Fruit fly (Drosophila melanogaster): ENCODE data around the gene CG10154.

CG10154 gene

DNA sequence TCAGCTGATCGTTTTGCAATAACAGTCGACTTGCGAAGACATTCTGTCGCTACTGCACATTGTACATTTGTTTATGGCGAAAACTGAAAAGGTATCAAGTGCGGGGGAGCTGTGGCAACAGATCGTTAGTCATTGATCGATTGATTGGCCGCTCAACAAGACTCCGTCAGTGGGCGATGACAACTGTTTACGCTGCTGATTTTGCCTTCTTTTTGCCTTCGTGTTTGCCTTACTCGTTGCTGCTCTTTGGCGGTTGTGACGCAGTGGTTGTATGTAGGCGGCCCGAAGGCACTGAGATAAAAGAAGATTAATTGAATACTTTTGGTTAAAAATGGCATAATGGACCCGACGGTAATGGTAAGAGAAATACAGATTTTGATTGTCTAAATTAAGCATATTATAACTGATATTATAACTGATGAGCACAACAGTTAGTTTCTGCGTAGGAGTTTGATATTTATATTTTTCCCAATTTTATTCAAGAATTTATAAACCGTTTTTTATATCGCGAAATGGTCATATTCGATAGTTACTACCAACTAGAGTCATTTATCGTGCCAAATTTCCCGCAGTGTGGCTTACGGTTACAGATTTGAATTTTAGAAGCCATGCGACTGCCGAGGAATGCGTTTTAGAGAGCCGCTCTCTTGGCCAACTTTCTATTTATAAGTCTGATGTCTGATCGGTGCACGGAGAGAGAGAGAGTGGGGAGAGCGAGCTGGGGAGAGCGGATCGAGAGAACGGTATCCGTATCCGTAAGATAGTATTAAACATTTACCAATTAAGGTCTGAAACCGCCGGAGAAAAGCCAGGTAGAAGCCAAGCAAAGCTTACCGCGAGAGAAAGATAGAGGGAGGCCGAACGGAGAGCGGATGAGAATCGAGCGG, 39.9 kb upstream of the CG10154 start (continued):
- TF ChIP-seq CG4360 (GFP tag; IDR thresholded peaks at IDR 0.05), result no peak; the same call in 1 of the 2 replicates
- TF ChIP-seq amos (GFP tag; IDR thresholded peaks at IDR 0.05; ENCODE audit: partially characterized antibody), result no peak
- peak; percentile 93 for TF ChIP-seq CG10979 (tag; optimal IDR thresholded peaks at IDR 0.05)
- peak; percentile 41 for TF ChIP-seq HmgD (GFP tag; optimal IDR thresholded peaks at IDR 0.05)
- peak; percentile 55 for TF ChIP-seq CG2116 (GFP tag; optimal IDR thresholded peaks at IDR 0.05)
- TF ChIP-seq ham (GFP tag; IDR thresholded peaks at IDR 0.05), result 0 out of 2 replicates have a peak, but pooled peaks have one; percentile 6
- peak; percentile 92 for TF ChIP-seq nau (GFP tag; optimal IDR thresholded peaks at IDR 0.05)
- TF ChIP-seq CG16815 (GFP tag; optimal IDR thresholded peaks at IDR 0.05), result peak; percentile 87
- no peak for TF ChIP-seq CG6791 (GFP tag; IDR thresholded peaks at IDR 0.05; ENCODE audit: partially characterized antibody)
- no peak for TF ChIP-seq CG14860 (GFP tag; IDR thresholded peaks at IDR 0.05; ENCODE audit: partially characterized antibody)
- peak; percentile 94 for TF ChIP-seq CG18262 (tag; optimal IDR thresholded peaks at IDR 0.05)
- peak; percentile 63 for TF ChIP-seq sqz (GFP tag; optimal IDR thresholded peaks at IDR 0.05)
- peak; percentile 72; the same call in 2 of the 3 replicates for TF ChIP-seq Dbx (GFP tag; IDR thresholded peaks at IDR 0.05)
- peak; percentile 79 for TF ChIP-seq H2.0 (GFP tag; IDR thresholded peaks at IDR 0.05)
- peak; percentile 74 for TF ChIP-seq Deaf1 (tag; optimal IDR thresholded peaks at IDR 0.05)
- TF ChIP-seq CG10321 (GFP tag; IDR thresholded peaks at IDR 0.05), result no peak; the same call in 1 of the 2 replicates
- TF ChIP-seq sob (GFP tag; IDR thresholded peaks at IDR 0.05), result peak; percentile 88
- TF ChIP-seq B-H2 (GFP tag; optimal IDR thresholded peaks at IDR 0.05), result peak; percentile 65
- TF ChIP-seq CG8290 (GFP tag; optimal IDR thresholded peaks at IDR 0.05), result peak; percentile 55
- TF ChIP-seq CG8290 (tag; optimal IDR thresholded peaks at IDR 0.05), result peak in 1 of 2 experiments; percentile 53
- TF ChIP-seq br (optimal IDR thresholded peaks at IDR 0.05), result no peak
- TF ChIP-seq sima (GFP tag; optimal IDR thresholded peaks at IDR 0.05), result no peak
- TF ChIP-seq CG9817 (tag; optimal IDR thresholded peaks at IDR 0.05), result peak; percentile 81
- TF ChIP-seq CG2199 (GFP tag; IDR thresholded peaks at IDR 0.05), result peak; percentile 72; the same call in 1 of the 3 replicates
- TF ChIP-seq CG4404 (GFP tag; IDR thresholded peaks at IDR 0.05), result peak; percentile 79
- peak; percentile 77 for TF ChIP-seq zfh1 (GFP tag; IDR thresholded peaks at IDR 0.05)
- TF ChIP-seq CG8924 (tag; optimal IDR thresholded peaks at IDR 0.05), result peak; percentile 94
- TF ChIP-seq hth (optimal IDR thresholded peaks at IDR 0.05), result no peak
- TF ChIP-seq CG7786 (GFP tag; optimal IDR thresholded peaks at IDR 0.05), result peak; percentile 52
- peak; percentile 57 for TF ChIP-seq jumu (GFP tag; optimal IDR thresholded peaks at IDR 0.05)
- TF ChIP-seq sens-2 (GFP tag; IDR thresholded peaks at IDR 0.05), result no peak; the same call in 1 of the 2 replicates
- TF ChIP-seq az2 (GFP tag; optimal IDR thresholded peaks at IDR 0.05), result peak; percentile 90
- peak; percentile 66; the same call in 2 of the 3 replicates for TF ChIP-seq Doc3 (GFP tag; IDR thresholded peaks at IDR 0.05; ENCODE audit: partially characterized antibody)
- TF ChIP-seq pros (GFP tag; optimal IDR thresholded peaks at IDR 0.05), result peak; percentile 10
- TF ChIP-seq Stat92E (GFP tag; optimal IDR thresholded peaks at IDR 0.05), result no peak
- peak; percentile 6 for TF ChIP-seq slp2 (GFP tag; optimal IDR thresholded peaks at IDR 0.05)
- TF ChIP-seq gsb (GFP tag; IDR thresholded peaks at IDR 0.05), result peak; percentile 74
- peak; percentile 93 for TF ChIP-seq PHDP (tag; optimal IDR thresholded peaks at IDR 0.05)
- no peak for TF ChIP-seq CG34376 (GFP tag; optimal IDR thresholded peaks at IDR 0.05)
- no peak for TF ChIP-seq hb (GFP tag; IDR thresholded peaks at IDR 0.05; ENCODE audit: partially characterized antibody)
- peak; percentile 96 for TF ChIP-seq CG2678 (tag; optimal IDR thresholded peaks at IDR 0.05)
- peak; percentile 79 for TF ChIP-seq trem (tag; optimal IDR thresholded peaks at IDR 0.05)
- peak; percentile 88 for TF ChIP-seq tap (tag; optimal IDR thresholded peaks at IDR 0.05)
- no peak for TF ChIP-seq CG8765 (GFP tag; IDR thresholded peaks at IDR 0.05)
- no peak for TF ChIP-seq z (GFP tag; IDR thresholded peaks at IDR 0.05)
- TF ChIP-seq Ets97D (GFP tag; optimal IDR thresholded peaks at IDR 0.05), result peak; percentile 43
- TF ChIP-seq inv (GFP tag; IDR thresholded peaks at IDR 0.05; ENCODE audit: partially characterized antibody), result no peak
- peak; percentile 61 for TF ChIP-seq zf30C (GFP tag; optimal IDR thresholded peaks at IDR 0.05)
- TF ChIP-seq pnt (GFP tag; optimal IDR thresholded peaks at IDR 0.05), result peak; percentile 55
